Fruit fly (Drosophila melanogaster) whole organism, embryonic: ENCODE data around the gene mRpS30.

ENCODE experiments used
- B-H1 ChIP-seq: fragments of 200-800 bp; sonication (Bioruptor generic); IDR thresholded peaks from 3 replicates; pipeline ENCODE4 v1.3.6; 2022; ENCODE audit warnings: missing biosample characterization, missing genetic modification characterization
- BtbVII ChIP-seq: fragments of 200-800 bp; sonication (Bioruptor generic); optimal IDR thresholded peaks from 3 replicates; lab custom pipeline; 2017; ENCODE audit warnings: missing biosample characterization, mild to moderate bottlenecking, missing genetic modification characterization
- CG10267 ChIP-seq: fragments of 200-800 bp; sonication (Bioruptor generic); optimal IDR thresholded peaks from 2 replicates; lab custom pipeline; 2018; ENCODE audit warnings: missing biosample characterization, mild to moderate bottlenecking, missing genetic modification characterization, moderate library complexity
- CG11695 ChIP-seq: fragments of 200-800 bp; sonication (Bioruptor generic); IDR thresholded peaks from 3 replicates; pipeline ENCODE4 v1.3.6; 2022; ENCODE audit warnings: missing biosample characterization, missing genetic modification characterization
- CG11696 ChIP-seq: fragments of 200-800 bp; sonication (Bioruptor generic); IDR thresholded peaks from 2 replicates; pipeline ENCODE4 v1.3.6; 2022; ENCODE audit warnings: missing biosample characterization, missing genetic modification characterization
- CG12104 ChIP-seq: fragments of 200-800 bp; sonication (Bioruptor generic); optimal IDR thresholded peaks from 3 replicates; lab custom pipeline; 2016; ENCODE audit warnings: missing biosample characterization, missing genetic modification characterization
- CG13287 ChIP-seq: fragments of 200-800 bp; sonication (Bioruptor generic); IDR thresholded peaks from 2 replicates; pipeline ENCODE4 v1.3.6; 2022; ENCODE audit warnings: missing biosample characterization, missing genetic modification characterization; ENCODE audit not compliant: partially characterized antibody
- CG14710 ChIP-seq: fragments of 200-800 bp; sonication (Bioruptor generic); optimal IDR thresholded peaks from 3 replicates; lab custom pipeline; 2019; ENCODE audit warnings: missing biosample characterization, mild to moderate bottlenecking, missing genetic modification characterization, moderate library complexity
- CG14860 ChIP-seq: fragments of 200-800 bp; sonication (Bioruptor generic); IDR thresholded peaks from 3 replicates; pipeline ENCODE4 v1.3.6; 2022; ENCODE audit warnings: missing biosample characterization, missing genetic modification characterization; ENCODE audit not compliant: partially characterized antibody
- CG17328 ChIP-seq: fragments of 200-800 bp; sonication (Bioruptor generic); IDR thresholded peaks from 2 replicates; pipeline ENCODE4 v1.3.6; 2022; ENCODE audit warnings: missing biosample characterization, missing genetic modification characterization
- CG18476 ChIP-seq: fragments of 200-800 bp; sonication (Bioruptor generic); optimal IDR thresholded peaks from 2 replicates; lab custom pipeline; 2016; ENCODE audit warnings: missing biosample characterization, mild to moderate bottlenecking, missing genetic modification characterization
- CG18619 ChIP-seq: fragments of 200-800 bp; sonication (Bioruptor generic); optimal IDR thresholded peaks from 3 replicates; lab custom pipeline; 2017; ENCODE audit warnings: missing biosample characterization, mild to moderate bottlenecking, missing genetic modification characterization
- CG2120 ChIP-seq: fragments of 200-800 bp; sonication (Bioruptor generic); optimal IDR thresholded peaks from 3 replicates; lab custom pipeline; 2016; ENCODE audit warnings: missing biosample characterization, missing genetic modification characterization
- CG32767 ChIP-seq: fragments of 200-800 bp; sonication (Bioruptor generic); IDR thresholded peaks from 2 replicates; pipeline ENCODE4 v1.3.6; 2022; ENCODE audit warnings: missing biosample characterization, missing genetic modification characterization
- CG4282 ChIP-seq: fragments of 200-800 bp; sonication (Bioruptor generic); optimal IDR thresholded peaks from 2 replicates; lab custom pipeline; 2016; ENCODE audit warnings: missing biosample characterization, missing genetic modification characterization
- CG4617 ChIP-seq: fragments of 200-800 bp; sonication (Bioruptor generic); optimal IDR thresholded peaks from 3 replicates; lab custom pipeline; 2016; ENCODE audit warnings: missing biosample characterization, missing genetic modification characterization, borderline replicate concordance
- CG6791 ChIP-seq: fragments of 200-800 bp; sonication (Bioruptor generic); IDR thresholded peaks from 3 replicates; pipeline ENCODE4 v1.3.6; 2022; ENCODE audit warnings: missing biosample characterization, missing genetic modification characterization; ENCODE audit not compliant: partially characterized antibody
- CG8478 ChIP-seq: fragments of >200 bp; optimal IDR thresholded peaks from 2 replicates; lab custom pipeline; 2018
- CoRest ChIP-seq: fragments of 200-800 bp; sonication (Bioruptor generic); optimal IDR thresholded peaks from 3 replicates; lab custom pipeline; 2018; ENCODE audit warnings: missing biosample characterization, mild to moderate bottlenecking, missing genetic modification characterization, moderate library complexity
- D ChIP-seq, 2 experiments: fragments of 200-800 bp in 1 of 2; fragments of >200 bp in 1 of 2; sonication (Bioruptor generic) in 1 of 2; optimal IDR thresholded peaks; 2 replicates in 1 of 2; 3 replicates in 1 of 2; lab custom pipeline; 2017; ENCODE audit warnings: mild to moderate bottlenecking in 1 of 2, missing biosample characterization in 1 of 2, missing genetic modification characterization in 1 of 2, missing genetic modification reagents in 1 of 2
- Ets65A ChIP-seq: fragments of 200-800 bp; sonication (Bioruptor generic); peaks from one replicate; lab custom pipeline; 2016; ENCODE audit warnings: missing biosample characterization, missing genetic modification characterization
- HLH4C ChIP-seq: fragments of 200-800 bp; sonication (Bioruptor generic); IDR thresholded peaks from 3 replicates; pipeline ENCODE4 v1.3.6; 2022; ENCODE audit warnings: missing biosample characterization, missing genetic modification characterization; ENCODE audit not compliant: partially characterized antibody
- HmgZ ChIP-seq: fragments of 200-800 bp; sonication (Bioruptor generic); optimal IDR thresholded peaks from 2 replicates; lab custom pipeline; 2018; ENCODE audit warnings: missing biosample characterization, mild to moderate bottlenecking, missing genetic modification characterization
- Hr3 ChIP-seq: fragments of 200-800 bp; sonication (Bioruptor generic); optimal IDR thresholded peaks from 3 replicates; lab custom pipeline; 2016; ENCODE audit warnings: missing biosample characterization, missing genetic modification characterization
- MESR4 ChIP-seq: fragments of 200-800 bp; sonication (Bioruptor generic); optimal IDR thresholded peaks from 2 replicates; lab custom pipeline; 2018; ENCODE audit warnings: missing biosample characterization, mild to moderate bottlenecking, missing genetic modification characterization, moderate library complexity
- Nf-YA ChIP-seq: fragments of 200-800 bp; sonication (Bioruptor generic); IDR thresholded peaks from 2 replicates; pipeline ENCODE4 v1.3.6; 2022; ENCODE audit warnings: missing biosample characterization, missing genetic modification characterization
- Oli ChIP-seq: fragments of 200-800 bp; sonication (Bioruptor generic); optimal IDR thresholded peaks from 2 replicates; lab custom pipeline; 2018; ENCODE audit warnings: missing biosample characterization, mild to moderate bottlenecking, missing genetic modification characterization, moderate library complexity
- Sox102F ChIP-seq: fragments of 200-800 bp; sonication (Bioruptor generic); optimal IDR thresholded peaks from 2 replicates; lab custom pipeline; 2018; ENCODE audit warnings: missing biosample characterization, mild to moderate bottlenecking, missing genetic modification characterization, moderate library complexity
- YL-1 ChIP-seq: fragments of 200-800 bp; sonication (Bioruptor generic); optimal IDR thresholded peaks from 3 replicates; lab custom pipeline; 2017; ENCODE audit warnings: missing biosample characterization, mild to moderate bottlenecking, missing genetic modification characterization
- bbx ChIP-seq: fragments of 200-800 bp; sonication (Bioruptor generic); IDR thresholded peaks from 2 replicates; pipeline ENCODE4 v1.3.6; 2022; ENCODE audit warnings: missing biosample characterization, missing genetic modification characterization; ENCODE audit not compliant: partially characterized antibody
- dimm ChIP-seq: fragments of 200-800 bp; sonication (Bioruptor generic); IDR thresholded peaks from 2 replicates; pipeline ENCODE4 v1.3.6; 2022; ENCODE audit warnings: missing biosample characterization, missing genetic modification characterization
- disco-r ChIP-seq: fragments of 200-800 bp; sonication (Bioruptor generic); optimal IDR thresholded peaks from 2 replicates; lab custom pipeline; 2016; ENCODE audit warnings: missing biosample characterization, missing genetic modification characterization
- dmrt11E ChIP-seq: fragments of 200-800 bp; sonication (Bioruptor generic); optimal IDR thresholded peaks from 3 replicates; lab custom pipeline; 2018; ENCODE audit warnings: missing biosample characterization, mild to moderate bottlenecking, missing genetic modification characterization, moderate library complexity
- fd3F ChIP-seq: fragments of 200-800 bp; sonication (Bioruptor generic); optimal IDR thresholded peaks from 2 replicates; lab custom pipeline; 2018; ENCODE audit warnings: missing biosample characterization, mild to moderate bottlenecking, missing genetic modification characterization, moderate library complexity
- gro ChIP-seq: fragments of 200-800 bp; sonication (Bioruptor generic); optimal IDR thresholded peaks from 2 replicates; lab custom pipeline; 2016; ENCODE audit warnings: missing biosample characterization, missing genetic modification characterization
- insv ChIP-seq, 2 experiments: fragments of 200-800 bp; sonication (Bioruptor generic); optimal IDR thresholded peaks; 3 replicates each; lab custom pipeline; 2016 to 2018; ENCODE audit warnings: missing biosample characterization in 2 of 2, missing genetic modification characterization in 2 of 2
- jumu ChIP-seq: fragments of 200-800 bp; sonication (Bioruptor generic); optimal IDR thresholded peaks from 3 replicates; lab custom pipeline; 2016; ENCODE audit warnings: missing biosample characterization, missing genetic modification characterization
- klu ChIP-seq: fragments of 200-800 bp; sonication (Bioruptor generic); IDR thresholded peaks from 2 replicates; pipeline ENCODE4 v1.3.6; 2022; ENCODE audit warnings: missing biosample characterization, missing genetic modification characterization
- nerfin-2 ChIP-seq: fragments of 200-800 bp; sonication (Bioruptor generic); IDR thresholded peaks from 2 replicates; pipeline ENCODE4 v1.3.6; 2022; ENCODE audit warnings: missing biosample characterization, missing genetic modification characterization; ENCODE audit not compliant: partially characterized antibody
- nmo ChIP-seq: fragments of 200-800 bp; sonication (Bioruptor generic); optimal IDR thresholded peaks from 2 replicates; lab custom pipeline; 2018; ENCODE audit warnings: missing biosample characterization, mild to moderate bottlenecking, missing genetic modification characterization, moderate library complexity
- peb ChIP-seq: fragments of 200-800 bp; sonication (Bioruptor generic); IDR thresholded peaks from 2 replicates; pipeline ENCODE4 v1.3.6; 2022; ENCODE audit warnings: missing biosample characterization, missing genetic modification characterization
- pfk ChIP-seq: fragments of 200-800 bp; sonication (Bioruptor generic); optimal IDR thresholded peaks from 2 replicates; lab custom pipeline; 2018; ENCODE audit warnings: missing biosample characterization, mild to moderate bottlenecking, missing genetic modification characterization, moderate library complexity
- phol ChIP-seq: fragments of 200-800 bp; sonication (Bioruptor generic); optimal IDR thresholded peaks from 3 replicates; lab custom pipeline; 2018; ENCODE audit warnings: missing biosample characterization, mild to moderate bottlenecking, missing genetic modification characterization, moderate library complexity
- run ChIP-seq: fragments of 200-800 bp; sonication (Bioruptor generic); optimal IDR thresholded peaks from 3 replicates; lab custom pipeline; 2018; ENCODE audit warnings: missing biosample characterization, mild to moderate bottlenecking, missing genetic modification characterization
- sqz ChIP-seq: fragments of 200-800 bp; sonication (Bioruptor generic); optimal IDR thresholded peaks from 3 replicates; lab custom pipeline; 2018; ENCODE audit warnings: missing biosample characterization, mild to moderate bottlenecking, missing genetic modification characterization
- ssp ChIP-seq: fragments of 200-800 bp; sonication (Bioruptor generic); IDR thresholded peaks from 2 replicates; pipeline ENCODE4 v1.3.6; 2022; ENCODE audit warnings: missing biosample characterization, missing genetic modification characterization
- stwl ChIP-seq: fragments of 200-800 bp; sonication (Bioruptor generic); optimal IDR thresholded peaks from 3 replicates; lab custom pipeline; 2018; ENCODE audit warnings: missing biosample characterization, mild to moderate bottlenecking, missing genetic modification characterization, moderate library complexity
- zfh1 ChIP-seq: fragments of 200-800 bp; sonication (Bioruptor generic); IDR thresholded peaks from 3 replicates; pipeline ENCODE4 v1.3.6; 2022; ENCODE audit warnings: missing biosample characterization, missing genetic modification characterization

mRpS30 gene

DNA sequence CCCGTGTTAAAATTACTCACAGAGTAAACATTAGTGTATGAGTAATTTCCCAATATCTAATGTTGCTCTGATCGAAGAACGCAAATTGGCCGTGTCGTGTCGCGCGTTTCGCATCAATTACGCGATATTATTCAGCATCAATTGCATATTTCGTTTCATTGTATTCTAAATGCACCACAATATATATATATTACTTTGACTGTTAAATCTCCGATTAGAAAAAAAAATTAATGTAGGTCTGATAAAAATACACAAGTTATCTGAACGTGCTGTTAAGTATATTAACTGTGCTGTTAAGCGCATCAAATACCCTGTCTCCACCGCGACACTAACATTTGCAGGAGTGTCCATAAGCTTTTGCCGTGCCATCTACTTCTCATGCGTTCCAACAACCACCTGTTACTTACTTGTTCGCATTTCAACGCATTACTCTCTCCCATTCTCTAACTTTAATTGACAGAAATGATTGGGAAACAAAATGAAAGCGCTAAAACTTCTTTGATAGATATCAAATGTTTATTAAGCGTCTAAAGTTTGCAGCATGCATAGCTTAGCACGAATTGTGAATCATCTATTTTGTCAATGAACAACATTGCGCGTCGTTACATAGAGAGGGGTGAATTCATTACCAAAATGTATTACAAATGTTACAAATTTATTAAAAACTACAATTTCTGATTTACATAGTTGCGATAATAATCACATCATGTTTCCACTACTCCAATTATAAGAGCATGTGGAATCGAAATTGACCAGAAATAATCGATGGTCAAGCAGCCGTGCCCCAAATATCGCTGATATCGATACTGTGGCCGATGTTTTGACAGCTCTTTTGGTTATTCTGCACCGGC lies 25.2 kb upstream of the mRpS30 start, which contains the start of the genes Graf and mRpL3:
TSS of gene Graf (minus strand) at position 287 of the 851 bp plus-strand sequence.
TSS of gene mRpL3 (plus strand) at position 802 of the 851 bp plus-strand sequence.
- TF ChIP-seq HmgZ (tag; lab: Kevin White, UChicago) (no peak), CG14860 (GFP tag; lab: Robert Waterston, UW) (peak; percentile 90), nmo (GFP tag; lab: Kevin White, UChicago) (peak; percentile 17), CG4282 (no peak), fd3F (no peak), CG18476 (no peak), nerfin-2 (peak; percentile 92), CG4617 (GFP tag; lab: Kevin White, UChicago) (no peak), YL-1 (GFP tag; lab: Kevin White, UChicago) (no peak), CG18619 (GFP tag; lab: Kevin White, UChicago) (no peak), insv (GFP tag; optimal IDR thresholded peaks at IDR 0.05; lab: Kevin White, UChicago) (peak in 1 of 2 experiments; percentile 21), B-H1 (GFP tag; lab: Robert Waterston, UW) (no peak), run (no peak), D (optimal IDR thresholded peaks at IDR 0.05; lab: Kevin White, UChicago) (no peak), D (GFP tag; optimal IDR thresholded peaks at IDR 0.05; lab: Kevin White, UChicago) (no peak), MESR4 (GFP tag; lab: Kevin White, UChicago) (peak; percentile 45), jumu (GFP tag; lab: Kevin White, UChicago) (no peak), HLH4C (GFP tag; lab: Robert Waterston, UW) (peak; percentile 91), Hr3 (GFP tag; lab: Kevin White, UChicago) (peak; percentile 4), CG8478 (lab: Kevin White, UChicago) (no peak), zfh1 (no peak), BtbVII (GFP tag; lab: Kevin White, UChicago) (no peak), CG14710 (tag; lab: Kevin White, UChicago) (peak; percentile 41), CG11695 (GFP tag; lab: Robert Waterston, UW) (0 out of 3 replicates have a peak, but pooled peaks have one; percentile 22), dimm (no peak), CG11696 (GFP tag; lab: Robert Waterston, UW) (no peak), CG2120 (GFP tag; lab: Kevin White, UChicago) (peak; percentile 5), CG17328 (GFP tag; lab: Robert Waterston, UW) (no peak), disco-r (GFP tag; lab: Kevin White, UChicago) (no peak), Sox102F (no peak), gro (GFP tag; lab: Kevin White, UChicago) (no peak), dmrt11E (tag; lab: Kevin White, UChicago) (no peak), CG32767 (GFP tag; lab: Robert Waterston, UW) (no peak), CG10267 (tag; lab: Kevin White, UChicago) (no peak), CG12104 (GFP tag; lab: Kevin White, UChicago) (no peak), stwl (peak; percentile 16), Ets65A (no peak), pfk (GFP tag; lab: Kevin White, UChicago) (peak; percentile 89), CG13287 (GFP tag; lab: Robert Waterston, UW) (peak; percentile 86), CoRest (tag; lab: Kevin White, UChicago) (no peak), CG6791 (GFP tag; lab: Robert Waterston, UW) (peak; percentile 94), phol (tag; lab: Kevin White, UChicago) (peak; percentile 12), Oli (tag; lab: Kevin White, UChicago) (no peak), klu (GFP tag; lab: Robert Waterston, UW) (no peak), peb (GFP tag; lab: Robert Waterston, UW) (no peak), bbx (peak; percentile 96), Nf-YA (GFP tag; lab: Robert Waterston, UW) (no peak), ssp (GFP tag; lab: Robert Waterston, UW) (peak; percentile 84), sqz (GFP tag; lab: Kevin White, UChicago) (peak; percentile 52)
